Worm (Caenorhabditis elegans): ENCODE data around the gene srbc-21.

Gene srbc-21

ce11 chrV:2181738-2182137 is 26.4 kb downstream of the srbc-21 start, which contains the start of gene srbc-16:
Gene srbc-16, plus strand, starts transcription at chrV:2182038.
- TF ChIP-seq ets-4 (tag; optimal IDR thresholded peaks at IDR 0.05): no peak
- no peak for TF ChIP-seq ref-2 (tag; optimal IDR thresholded peaks at IDR 0.05)
- TF ChIP-seq elt-4 (tag; optimal IDR thresholded peaks at IDR 0.05): no peak
- TF ChIP-seq pax-1 (tag; optimal IDR thresholded peaks at IDR 0.05): no peak
- no peak for TF ChIP-seq tbx-7 (tag; optimal IDR thresholded peaks at IDR 0.05)
- no peak for TF ChIP-seq K09A11.1 (tag; optimal IDR thresholded peaks at IDR 0.05; ENCODE audit: insufficient read depth)
- TF ChIP-seq pha-4 (tag; optimal IDR thresholded peaks at IDR 0.05): no peak
- no peak for TF ChIP-seq hlh-8 (tag; optimal IDR thresholded peaks at IDR 0.05)
- no peak for TF ChIP-seq nhr-11 (tag; optimal IDR thresholded peaks at IDR 0.05)
- TF ChIP-seq K02D7.2 (tag; optimal IDR thresholded peaks at IDR 0.05): no peak
- no peak for TF ChIP-seq hlh-30 (tag; optimal IDR thresholded peaks at IDR 0.05; ENCODE audit: insufficient read depth)
- no peak for TF ChIP-seq syd-9 (tag; optimal IDR thresholded peaks at IDR 0.05)
- TF ChIP-seq ceh-45 (GFP tag; IDR thresholded peaks at IDR 0.05): no peak
- TF ChIP-seq ceh-6 (GFP tag; optimal IDR thresholded peaks at IDR 0.05): no peak
- no peak for TF ChIP-seq ceh-31 (tag; optimal IDR thresholded peaks at IDR 0.05)
- TF ChIP-seq unc-42 (tag; optimal IDR thresholded peaks at IDR 0.05): no peak
- no peak for TF ChIP-seq ceh-48 (tag; optimal IDR thresholded peaks at IDR 0.05)
- no peak for TF ChIP-seq pha-2 (tag; optimal IDR thresholded peaks at IDR 0.05)
- TF ChIP-seq mec-3 (tag; optimal IDR thresholded peaks at IDR 0.05; ENCODE audit: borderline replicate concordance): no peak
- no peak for TF ChIP-seq hlh-15 (tag; optimal IDR thresholded peaks at IDR 0.05)

- TF ChIP-seq ceh-19 (GFP tag; optimal IDR thresholded peaks at IDR 0.05) (no peak), dmd-4 (tag; optimal IDR thresholded peaks at IDR 0.05; ENCODE audit: borderline replicate concordance) (no peak), che-1 (tag; optimal IDR thresholded peaks at IDR 0.05) (no peak), pros-1 (tag; optimal IDR thresholded peaks at IDR 0.05) (no peak), ceh-14 (tag; optimal IDR thresholded peaks at IDR 0.05) (no peak)
Observed at ce11 chrV:2183162-2183561, 27.8 kb downstream of the srbc-21 start, which contains the start of gene cyp-33C2. Gene cyp-33C2, plus strand, starts transcription at chrV:2183488.

ce11 chrV:2185486-2185885 is 30.2 kb downstream of the srbc-21 start:
- peak; percentile 5 for TF ChIP-seq elt-4 (tag; optimal IDR thresholded peaks at IDR 0.05)
- TF ChIP-seq rnt-1 (tag; optimal IDR thresholded peaks at IDR 0.05): no peak

ce11 chrV:2187864-2188345 is 32.6 kb downstream of the srbc-21 start, which contains the start of gene Y5H2B.3:
Gene Y5H2B.3, plus strand, starts transcription at chrV:2188295.
- TF ChIP-seq nfya-1 (tag; optimal IDR thresholded peaks at IDR 0.05) (peak; percentile 60), sox-4 (tag; optimal IDR thresholded peaks at IDR 0.05) (no peak)

- TF ChIP-seq madf-2 (tag; optimal IDR thresholded peaks at IDR 0.05) (no peak), gmeb-2 (tag; optimal IDR thresholded peaks at IDR 0.05) (no peak), tbx-7 (tag; optimal IDR thresholded peaks at IDR 0.05) (no peak), ceh-34 (tag; optimal IDR thresholded peaks at IDR 0.05) (no peak), ceh-48 (tag; optimal IDR thresholded peaks at IDR 0.05) (no peak), dmd-4 (tag; optimal IDR thresholded peaks at IDR 0.05; ENCODE audit: borderline replicate concordance) (no peak), odd-2 (tag; optimal IDR thresholded peaks at IDR 0.05) (no peak), pax-1 (tag; optimal IDR thresholded peaks at IDR 0.05) (no peak), elt-4 (tag; optimal IDR thresholded peaks at IDR 0.05) (no peak), hlh-6 (tag; optimal IDR thresholded peaks at IDR 0.05) (no peak), K09A11.1 (tag; optimal IDR thresholded peaks at IDR 0.05; ENCODE audit: insufficient read depth) (no peak), unc-3 (GFP tag; conservative IDR thresholded peaks at IDR 0.05) (no peak), unc-3 (tag; optimal IDR thresholded peaks at IDR 0.05) (no peak), pha-2 (tag; optimal IDR thresholded peaks at IDR 0.05) (no peak), eyg-1 (tag; optimal IDR thresholded peaks at IDR 0.05) (no peak), ttx-3 (tag; optimal IDR thresholded peaks at IDR 0.05) (no peak), lim-6 (tag; optimal IDR thresholded peaks at IDR 0.05) (no peak), pha-4 (tag; optimal IDR thresholded peaks at IDR 0.05) (no peak)
Observed at ce11 chrV:2190383-2190782, 35.1 kb downstream of the srbc-21 start.
